Fruit fly (Drosophila melanogaster): ENCODE results near the gene RhoL.

RhoL gene

dm6 chr3R:9527907-9528842 lies 25.8 kb upstream of the RhoL start (continued):
- peak; percentile 31 for TF ChIP-seq gsb-n (tag; optimal IDR thresholded peaks at IDR 0.05)
- peak; percentile 90 for TF ChIP-seq CG9817 (tag; optimal IDR thresholded peaks at IDR 0.05)
- no peak for TF ChIP-seq fd102C (GFP tag; optimal IDR thresholded peaks at IDR 0.05)
- TF ChIP-seq CG4360 (GFP tag; IDR thresholded peaks at IDR 0.05) = peak; percentile 12; the same call in 1 of the 2 replicates
- peak; percentile 74 for TF ChIP-seq Mad (GFP tag; optimal IDR thresholded peaks at IDR 0.05)
- TF ChIP-seq caup (GFP tag; optimal IDR thresholded peaks at IDR 0.05; ENCODE audit: severe bottlenecking) = peak; percentile 94
- no peak for TF ChIP-seq Opbp (GFP tag; IDR thresholded peaks at IDR 0.05; ENCODE audit: partially characterized antibody)
- peak; percentile 74 for TF ChIP-seq chn (GFP tag; optimal IDR thresholded peaks at IDR 0.05)
- peak; percentile 93 for TF ChIP-seq CG11085 (GFP tag; IDR thresholded peaks at IDR 0.05)
- TF ChIP-seq CG31388 (GFP tag; optimal IDR thresholded peaks at IDR 0.05) = peak; percentile 18
- no peak for TF ChIP-seq CG15601 (tag; optimal IDR thresholded peaks at IDR 0.05)
- peak; percentile 90 for TF ChIP-seq CG14014 (GFP tag; IDR thresholded peaks at IDR 0.05)
- TF ChIP-seq otp (GFP tag; IDR thresholded peaks at IDR 0.05) = peak; percentile 85
- peak; percentile 91 for TF ChIP-seq CG9932 (GFP tag; IDR thresholded peaks at IDR 0.05)
- TF ChIP-seq CHES-1-like (GFP tag; optimal IDR thresholded peaks at IDR 0.05) = peak; percentile 90
- TF ChIP-seq CG13624 (GFP tag; optimal IDR thresholded peaks at IDR 0.05) = peak; percentile 95
- TF ChIP-seq CG18619 (GFP tag; optimal IDR thresholded peaks at IDR 0.05) = peak; percentile 67
- TF ChIP-seq Deaf1 (tag; optimal IDR thresholded peaks at IDR 0.05) = peak; percentile 66
- peak; percentile 66; the same call in 2 of the 3 replicates for TF ChIP-seq CG11093 (GFP tag; IDR thresholded peaks at IDR 0.05)
- TF ChIP-seq tna (GFP tag; IDR thresholded peaks at IDR 0.05; ENCODE audit: partially characterized antibody) = peak; percentile 30; the same call in 1 of the 2 replicates
- TF ChIP-seq CG9437 (GFP tag; optimal IDR thresholded peaks at IDR 0.05) = peak; percentile 61
- peak; percentile 63 for TF ChIP-seq CG13424 (tag; optimal IDR thresholded peaks at IDR 0.05)
- TF ChIP-seq Neu2 (GFP tag; optimal IDR thresholded peaks at IDR 0.05; ENCODE audit: borderline replicate concordance) = peak; percentile 61
- peak; percentile 95 for TF ChIP-seq Meics (GFP tag; optimal IDR thresholded peaks at IDR 0.05)
- peak; percentile 86 for TF ChIP-seq H15 (GFP tag; IDR thresholded peaks at IDR 0.05)
- no peak for TF ChIP-seq crol (GFP tag; IDR thresholded peaks at IDR 0.05)
- peak; percentile 81 for TF ChIP-seq Hsf (GFP tag; optimal IDR thresholded peaks at IDR 0.05)
- peak; percentile 90 for TF ChIP-seq lilli (GFP tag; optimal IDR thresholded peaks at IDR 0.05)
- TF ChIP-seq CG2875 (GFP tag; optimal IDR thresholded peaks at IDR 0.05) = peak; percentile 49
- peak; percentile 92 for TF ChIP-seq Gug (GFP tag; IDR thresholded peaks at IDR 0.05)
- no peak for TF ChIP-seq pita (GFP tag; optimal IDR thresholded peaks at IDR 0.05)
- peak; percentile 86 for TF ChIP-seq tap (tag; optimal IDR thresholded peaks at IDR 0.05)
- TF ChIP-seq z (GFP tag; IDR thresholded peaks at IDR 0.05) = no peak
- peak; percentile 17 for TF ChIP-seq CG7271 (tag; optimal IDR thresholded peaks at IDR 0.05)
- TF ChIP-seq croc (GFP tag; conservative IDR thresholded peaks at IDR 0.05) = no peak; the same call in 2 of the 3 replicates
- TF ChIP-seq CG17568 (GFP tag; optimal IDR thresholded peaks at IDR 0.05) = peak; percentile 30
- TF ChIP-seq dimm (GFP tag; IDR thresholded peaks at IDR 0.05) = peak; percentile 39; the same call in 1 of the 2 replicates
- TF ChIP-seq Bdp1 (GFP tag; optimal IDR thresholded peaks at IDR 0.05) = peak; percentile 72
- TF ChIP-seq pum (GFP tag; optimal IDR thresholded peaks at IDR 0.05) = peak; percentile 82
- peak; percentile 83 for TF ChIP-seq Abd-B (GFP tag; optimal IDR thresholded peaks at IDR 0.05)
- TF ChIP-seq CG9215 (GFP tag; IDR thresholded peaks at IDR 0.05) = peak; percentile 88
- TF ChIP-seq zen (tag; optimal IDR thresholded peaks at IDR 0.05) = peak; percentile 66
- TF ChIP-seq CG2889 (GFP tag; IDR thresholded peaks at IDR 0.05) = peak; percentile 75; the same call in 1 of the 3 replicates
- TF ChIP-seq CG7987 (GFP tag; optimal IDR thresholded peaks at IDR 0.05) = peak; percentile 92
- peak; percentile 91 for TF ChIP-seq ERR (GFP tag; optimal IDR thresholded peaks at IDR 0.05)
- peak; percentile 78 for TF ChIP-seq fu2 (GFP tag; optimal IDR thresholded peaks at IDR 0.05)
- TF ChIP-seq oc (tag; optimal IDR thresholded peaks at IDR 0.05) = no peak
- TF ChIP-seq CG4282 (GFP tag; optimal IDR thresholded peaks at IDR 0.05) = peak; percentile 88
